Fruit fly (Drosophila melanogaster): ENCODE results near the gene Rsf1.

Gene Rsf1

dm6 chr2L:10250441-10250847 lies 12.9 kb downstream of the Rsf1 start, which contains the start of the genes bsk and CG31717 (continued):
- TF ChIP-seq Jarid2 (GFP tag; optimal IDR thresholded peaks at IDR 0.05): no peak
- TF ChIP-seq CG1832 (GFP tag; optimal IDR thresholded peaks at IDR 0.05): no peak
- TF ChIP-seq CG34224 (GFP tag; IDR thresholded peaks at IDR 0.05; ENCODE audit: partially characterized antibody): no peak
- peak; percentile 38 for TF ChIP-seq nerfin-1 (tag; optimal IDR thresholded peaks at IDR 0.05)
- TF ChIP-seq mirr (GFP tag; optimal IDR thresholded peaks at IDR 0.05): no peak
- no peak for TF ChIP-seq Sox102F (GFP tag; optimal IDR thresholded peaks at IDR 0.05)
- TF ChIP-seq CG17568 (GFP tag; optimal IDR thresholded peaks at IDR 0.05): no peak
- no peak for TF ChIP-seq dan (GFP tag; IDR thresholded peaks at IDR 0.05)
- no peak for TF ChIP-seq Dfd (GFP tag; optimal IDR thresholded peaks at IDR 0.05)
- peak; percentile 43 for TF ChIP-seq Ets97D (GFP tag; optimal IDR thresholded peaks at IDR 0.05)
- no peak for TF ChIP-seq sima (GFP tag; optimal IDR thresholded peaks at IDR 0.05)
- no peak for TF ChIP-seq ci (GFP tag; IDR thresholded peaks at IDR 0.05)
- no peak for TF ChIP-seq Bdp1 (GFP tag; optimal IDR thresholded peaks at IDR 0.05)
- no peak for TF ChIP-seq D19A (tag; optimal IDR thresholded peaks at IDR 0.05)
- TF ChIP-seq yki (optimal IDR thresholded peaks at IDR 0.05): no peak
- peak; percentile 97 for TF ChIP-seq pfk (GFP tag; optimal IDR thresholded peaks at IDR 0.05)
- no peak for TF ChIP-seq pita (GFP tag; optimal IDR thresholded peaks at IDR 0.05)
- no peak for TF ChIP-seq Atf6 (GFP tag; IDR thresholded peaks at IDR 0.05)
- TF ChIP-seq CG14014 (GFP tag; IDR thresholded peaks at IDR 0.05): no peak
- TF ChIP-seq CG17912 (GFP tag; optimal IDR thresholded peaks at IDR 0.05): no peak
- TF ChIP-seq CG14860 (GFP tag; IDR thresholded peaks at IDR 0.05; ENCODE audit: partially characterized antibody): no peak
- TF ChIP-seq MBD-R2 (GFP tag; IDR thresholded peaks at IDR 0.05): peak; percentile 65
- TF ChIP-seq gsb (GFP tag; IDR thresholded peaks at IDR 0.05): no peak
- TF ChIP-seq Doc2 (GFP tag; IDR thresholded peaks at IDR 0.05): no peak
- TF ChIP-seq CG6791 (GFP tag; IDR thresholded peaks at IDR 0.05; ENCODE audit: partially characterized antibody): peak; percentile 58; the same call in 1 of the 3 replicates
- no peak for TF ChIP-seq Dip3 (GFP tag; optimal IDR thresholded peaks at IDR 0.05)
- TF ChIP-seq Spps (tag; optimal IDR thresholded peaks at IDR 0.05): no peak
- TF ChIP-seq tll (GFP tag; optimal IDR thresholded peaks at IDR 0.05): peak in 1 of 2 experiments; percentile 53
- TF ChIP-seq D19B (GFP tag; optimal IDR thresholded peaks at IDR 0.05): no peak
- TF ChIP-seq CG6272 (GFP tag; IDR thresholded peaks at IDR 0.05): no peak
- TF ChIP-seq CG11456 (GFP tag; IDR thresholded peaks at IDR 0.05): no peak
- no peak for TF ChIP-seq Hr39 (optimal IDR thresholded peaks at IDR 0.05)
- TF ChIP-seq B-H1 (GFP tag; IDR thresholded peaks at IDR 0.05): no peak
- no peak for TF ChIP-seq CG10565 (GFP tag; optimal IDR thresholded peaks at IDR 0.05)
- no peak for TF ChIP-seq slou (GFP tag; optimal IDR thresholded peaks at IDR 0.05)
- TF ChIP-seq fd102C (GFP tag; optimal IDR thresholded peaks at IDR 0.05): no peak
- TF ChIP-seq h (optimal IDR thresholded peaks at IDR 0.05): no peak
- no peak for TF ChIP-seq Dek (tag; optimal IDR thresholded peaks at IDR 0.05)
- no peak for TF ChIP-seq CG8359 (GFP tag; optimal IDR thresholded peaks at IDR 0.05; ENCODE audit: borderline replicate concordance)
- TF ChIP-seq abd-A (tag; optimal IDR thresholded peaks at IDR 0.05): no peak
- peak; percentile 61; the same call in 1 of the 2 replicates for TF ChIP-seq unc-4 (GFP tag; IDR thresholded peaks at IDR 0.05; ENCODE audit: partially characterized antibody)
- TF ChIP-seq wek (GFP tag; optimal IDR thresholded peaks at IDR 0.05): no peak
- TF ChIP-seq btn (GFP tag; optimal IDR thresholded peaks at IDR 0.05): no peak
- TF ChIP-seq Xrp1 (GFP tag; IDR thresholded peaks at IDR 0.05): no peak
- peak; percentile 21 for TF ChIP-seq Dp (GFP tag; optimal IDR thresholded peaks at IDR 0.05)
- no peak for TF ChIP-seq gsb-n (tag; optimal IDR thresholded peaks at IDR 0.05)
- no peak for TF ChIP-seq CG2129 (GFP tag; IDR thresholded peaks at IDR 0.05; ENCODE audit: partially characterized antibody)
- no peak for TF ChIP-seq salm (tag; optimal IDR thresholded peaks at IDR 0.05)
- no peak for TF ChIP-seq CG42726 (GFP tag; IDR thresholded peaks at IDR 0.05; ENCODE audit: partially characterized antibody)
- TF ChIP-seq psq (GFP tag; optimal IDR thresholded peaks at IDR 0.05): no peak
- TF ChIP-seq hth (optimal IDR thresholded peaks at IDR 0.05): no peak
- no peak for TF ChIP-seq Adf1 (GFP tag; IDR thresholded peaks at IDR 0.05)

Data from whole organism, embryonic.